Fruit fly (Drosophila melanogaster) whole organism, wandering third instar larva: ENCODE results near the gene CG13901.

Experiments
- CG32264 ChIP-seq: fragments of 200-800 bp; sonication (Bioruptor generic); optimal IDR thresholded peaks from 2 replicates; lab custom pipeline; 2016; ENCODE audit warnings: missing biosample characterization, missing genetic modification characterization
- CG9705 ChIP-seq: fragments of 200-800 bp; sonication (Bioruptor generic); optimal IDR thresholded peaks from 2 replicates; lab custom pipeline; 2018; ENCODE audit warnings: missing biosample characterization, mild to moderate bottlenecking, missing genetic modification characterization
- CrebA ChIP-seq: fragments of 200-800 bp; sonication (Bioruptor generic); optimal IDR thresholded peaks from 2 replicates; lab custom pipeline; 2016; ENCODE audit warnings: missing biosample characterization, mild to moderate bottlenecking, missing genetic modification characterization, borderline replicate concordance
- Dif ChIP-seq: fragments of 200-275, 200-300 bp; sonication (Bioruptor generic); optimal IDR thresholded peaks from 2 replicates; lab custom pipeline; 2018; ENCODE audit warnings: missing biosample characterization, missing genetic modification characterization; ENCODE audit not compliant: partially characterized antibody
- GATAd ChIP-seq: sonication (Bioruptor generic); optimal IDR thresholded peaks from 2 replicates; lab custom pipeline; 2016; ENCODE audit warnings: missing biosample characterization, missing genetic modification characterization
- HLH106 ChIP-seq: fragments of 200-800 bp; optimal IDR thresholded peaks from 3 replicates; lab custom pipeline; 2019; ENCODE audit warnings: missing biosample characterization, mild to moderate bottlenecking, missing genetic modification characterization, moderate library complexity
- Hnf4 ChIP-seq: fragments of 200-800 bp; sonication (Bioruptor generic); optimal IDR thresholded peaks from 2 replicates; lab custom pipeline; 2016; ENCODE audit warnings: missing biosample characterization, mild to moderate bottlenecking, missing genetic modification characterization
- Jra ChIP-seq: sonication (Bioruptor generic); optimal IDR thresholded peaks from 2 replicates; lab custom pipeline; 2016; ENCODE audit warnings: missing biosample characterization, missing genetic modification characterization
- Mio ChIP-seq: sonication (Bioruptor generic); optimal IDR thresholded peaks from 2 replicates; lab custom pipeline; 2016; ENCODE audit warnings: missing biosample characterization, missing genetic modification characterization
- N ChIP-seq: fragments of >200 bp; optimal IDR thresholded peaks from 2 replicates; lab custom pipeline; 2018; ENCODE audit warnings: missing biosample characterization, missing external identifiers, missing genetic modification characterization
- OdsH ChIP-seq: fragments of 200-800 bp; sonication (Bioruptor generic); optimal IDR thresholded peaks from 2 replicates; lab custom pipeline; 2016; ENCODE audit warnings: missing biosample characterization, mild to moderate bottlenecking, missing genetic modification characterization
- Rel ChIP-seq, 2 experiments: fragments of 200-800 bp; sonication (Bioruptor generic) in 1 of 2; optimal IDR thresholded peaks; 2 replicates in 1 of 2; 3 replicates in 1 of 2; lab custom pipeline; 2016 to 2019; ENCODE audit warnings: mild to moderate bottlenecking in 2 of 2, missing biosample characterization in 2 of 2, missing genetic modification characterization in 2 of 2, moderate library complexity in 1 of 2
- Sp1 ChIP-seq: fragments of 200-800 bp; sonication (Bioruptor generic); optimal IDR thresholded peaks from 3 replicates; lab custom pipeline; 2019; ENCODE audit warnings: missing biosample characterization, mild to moderate bottlenecking, missing genetic modification characterization, moderate library complexity
- Vsx2 ChIP-seq: fragments of 200-300, 225-300 bp; sonication (Bioruptor generic); optimal IDR thresholded peaks from 2 replicates; lab custom pipeline; 2018; ENCODE audit warnings: missing biosample characterization, missing genetic modification characterization; ENCODE audit not compliant: partially characterized antibody
- dl ChIP-seq, 2 experiments: fragments of 175-275, 200-275 bp in 1 of 2; fragments of 200-275 bp in 1 of 2; sonication (Bioruptor generic); optimal IDR thresholded peaks; lab custom pipeline; 2018; ENCODE audit warnings: mild to moderate bottlenecking in 2 of 2, missing biosample characterization in 2 of 2, missing genetic modification characterization in 2 of 2, moderate library complexity in 2 of 2; ENCODE audit not compliant: partially characterized antibody in 2 of 2, insufficient read depth in 1 of 2
- ey ChIP-seq: fragments of 200-800 bp; sonication (Bioruptor generic); optimal IDR thresholded peaks from 2 replicates; lab custom pipeline; 2016; ENCODE audit warnings: missing biosample characterization, missing genetic modification characterization
- foxo ChIP-seq, 2 experiments: fragments of 200-800 bp; sonication (Bioruptor generic); optimal IDR thresholded peaks; 2 replicates in 1 of 2; 3 replicates in 1 of 2; lab custom pipeline; 2016 to 2017; ENCODE audit warnings: missing biosample characterization in 2 of 2, missing genetic modification characterization in 2 of 2
- fru ChIP-seq: fragments of 200-800 bp; sonication (Bioruptor generic); optimal IDR thresholded peaks from 3 replicates; lab custom pipeline; 2016; ENCODE audit warnings: missing biosample characterization, mild to moderate bottlenecking, missing genetic modification characterization
- jim ChIP-seq: fragments of 175-275, 200-325 bp; sonication (Bioruptor generic); optimal IDR thresholded peaks from 2 replicates; lab custom pipeline; 2016; ENCODE audit warnings: missing biosample characterization, mild to moderate bottlenecking, missing genetic modification characterization
- lola ChIP-seq: fragments of >200 bp; optimal IDR thresholded peaks from 2 replicates; lab custom pipeline; 2017; ENCODE audit warnings: missing biosample characterization, missing genetic modification characterization
- pan ChIP-seq: fragments of >200 bp; optimal IDR thresholded peaks from 2 replicates; lab custom pipeline; 2017
- psq ChIP-seq: fragments of 200-800 bp; sonication (Bioruptor generic); optimal IDR thresholded peaks from 3 replicates; lab custom pipeline; 2017; ENCODE audit warnings: missing biosample characterization, mild to moderate bottlenecking, missing genetic modification characterization, moderate library complexity
- rgr ChIP-seq: fragments of 200-800 bp; sonication (Bioruptor generic); optimal IDR thresholded peaks from 3 replicates; lab custom pipeline; 2016; ENCODE audit warnings: missing biosample characterization, mild to moderate bottlenecking, missing genetic modification characterization
- sage ChIP-seq: fragments of 200-800 bp; sonication (Bioruptor generic); optimal IDR thresholded peaks from 2 replicates; lab custom pipeline; 2016; ENCODE audit warnings: missing biosample characterization, mild to moderate bottlenecking, missing genetic modification characterization
- sv ChIP-seq: fragments of 200-800 bp; sonication (Bioruptor generic); optimal IDR thresholded peaks from 3 replicates; lab custom pipeline; 2016; ENCODE audit warnings: missing biosample characterization, missing genetic modification characterization
- tai ChIP-seq: sonication (Bioruptor generic); optimal IDR thresholded peaks from 2 replicates; lab custom pipeline; 2016; ENCODE audit warnings: missing biosample characterization, missing genetic modification characterization
- usp ChIP-seq: fragments of >200 bp; optimal IDR thresholded peaks from 2 replicates; lab custom pipeline; 2017; ENCODE audit warnings: missing biosample characterization, missing genetic modification characterization
- woc ChIP-seq: sonication (Bioruptor generic); optimal IDR thresholded peaks from 2 replicates; lab custom pipeline; 2016; ENCODE audit warnings: missing biosample characterization, mild to moderate bottlenecking, missing genetic modification characterization

CG13901 gene

DNA sequence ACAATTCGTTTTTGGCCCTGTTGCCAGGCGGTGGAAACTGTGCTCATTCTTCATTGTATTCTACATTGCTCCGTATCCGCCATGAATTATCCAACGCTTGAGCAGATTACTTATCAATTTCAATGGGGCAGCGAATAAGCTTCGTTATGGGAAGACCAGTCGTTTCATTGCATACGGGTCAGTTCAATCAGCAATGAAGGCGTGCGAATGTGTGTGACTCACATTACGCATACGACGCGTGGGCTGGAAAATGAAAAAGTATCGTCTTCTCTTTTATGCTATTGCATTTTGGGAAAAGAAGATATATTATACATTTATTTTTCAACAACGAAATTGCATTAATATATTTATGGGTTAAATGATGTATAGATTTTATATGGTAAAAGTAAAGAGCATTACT lies 47.4 kb upstream of the CG13901 start:
- TF ChIP-seq Rel (GFP tag; optimal IDR thresholded peaks at IDR 0.05; lab: Kevin White, UChicago) (no peak), Rel (tag; optimal IDR thresholded peaks at IDR 0.05; lab: Kevin White, UChicago) (peak; percentile 14), sv (GFP tag; lab: Kevin White, UChicago) (no peak), HLH106 (tag; lab: Kevin White, UChicago) (no peak)

DNA sequence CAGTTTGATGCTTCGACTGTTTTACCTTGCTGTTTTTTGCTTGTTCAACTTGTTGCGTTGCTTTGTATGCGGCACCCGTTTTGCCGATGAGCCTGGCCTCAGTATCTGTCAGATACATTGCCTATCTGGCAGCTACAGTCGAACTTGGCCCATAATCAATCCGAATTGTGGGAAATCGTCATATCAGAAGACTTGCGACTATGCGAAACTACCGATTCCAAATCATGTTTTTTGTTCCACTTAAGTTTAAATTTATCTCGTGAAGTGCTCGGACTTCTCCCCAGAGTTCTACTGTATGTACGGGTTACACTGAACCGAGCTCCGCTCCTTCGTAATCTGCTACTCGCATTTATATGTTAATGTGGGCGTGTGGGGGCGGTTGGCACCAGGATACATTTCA lies 46.6 kb upstream of the CG13901 start:
- no peak for TF ChIP-seq Sp1 (GFP tag; lab: Kevin White, UChicago)
- TF ChIP-seq jim (GFP tag; lab: Kevin White, UChicago), result no peak
- no peak for TF ChIP-seq tai (GFP tag; lab: Kevin White, UChicago)
- TF ChIP-seq Vsx2 (GFP tag; lab: Kevin White, UChicago), result no peak
- TF ChIP-seq woc (GFP tag; lab: Kevin White, UChicago), result no peak
- no peak for TF ChIP-seq HLH106 (tag; lab: Kevin White, UChicago)
- no peak for TF ChIP-seq Mio (GFP tag; lab: Kevin White, UChicago)
- TF ChIP-seq GATAd (GFP tag; lab: Kevin White, UChicago), result no peak
- no peak for TF ChIP-seq pan (lab: Kevin White, UChicago)
- TF ChIP-seq Rel (GFP tag; optimal IDR thresholded peaks at IDR 0.05; lab: Kevin White, UChicago), result no peak
- no peak for TF ChIP-seq Rel (tag; optimal IDR thresholded peaks at IDR 0.05; lab: Kevin White, UChicago)

dm6 chr3L:883786-884185 lies 46.2 kb upstream of the CG13901 start:
- TF ChIP-seq ey (GFP tag; lab: Kevin White, UChicago) (no peak), lola (GFP tag; lab: Kevin White, UChicago) (no peak), CG9705 (GFP tag; lab: Kevin White, UChicago) (no peak), Rel (GFP tag; optimal IDR thresholded peaks at IDR 0.05; lab: Kevin White, UChicago) (no peak), Rel (tag; optimal IDR thresholded peaks at IDR 0.05; lab: Kevin White, UChicago) (no peak), psq (GFP tag; lab: Kevin White, UChicago) (no peak), rgr (GFP tag; lab: Kevin White, UChicago) (no peak), CrebA (GFP tag; lab: Kevin White, UChicago) (no peak), sv (GFP tag; lab: Kevin White, UChicago) (no peak), OdsH (GFP tag; lab: Kevin White, UChicago) (no peak), Jra (GFP tag; lab: Kevin White, UChicago) (no peak), usp (GFP tag; lab: Kevin White, UChicago) (no peak), HLH106 (tag; lab: Kevin White, UChicago) (no peak), Dif (GFP tag; lab: Kevin White, UChicago) (no peak)

dm6 chr3L:882892-883255 lies 45.3 kb upstream of the CG13901 start:
- TF ChIP-seq foxo (GFP tag; optimal IDR thresholded peaks at IDR 0.05; lab: Kevin White, UChicago), result no peak
- TF ChIP-seq Sp1 (GFP tag; lab: Kevin White, UChicago), result no peak
- no peak for TF ChIP-seq CG32264
- TF ChIP-seq fru (GFP tag; lab: Kevin White, UChicago), result no peak
- TF ChIP-seq GATAd (GFP tag; lab: Kevin White, UChicago), result no peak
- TF ChIP-seq N (GFP tag; lab: Kevin White, UChicago), result no peak
- TF ChIP-seq Hnf4 (GFP tag; lab: Kevin White, UChicago), result no peak
- TF ChIP-seq Rel (GFP tag; optimal IDR thresholded peaks at IDR 0.05; lab: Kevin White, UChicago), result no peak
- no peak for TF ChIP-seq Rel (tag; optimal IDR thresholded peaks at IDR 0.05; lab: Kevin White, UChicago)
- no peak for TF ChIP-seq Vsx2 (GFP tag; lab: Kevin White, UChicago)
- no peak for TF ChIP-seq HLH106 (tag; lab: Kevin White, UChicago)
- no peak for TF ChIP-seq Jra (GFP tag; lab: Kevin White, UChicago)
- TF ChIP-seq Mio (GFP tag; lab: Kevin White, UChicago), result no peak
- TF ChIP-seq pan (lab: Kevin White, UChicago), result no peak
- no peak for TF ChIP-seq dl (GFP tag; optimal IDR thresholded peaks at IDR 0.05; lab: Kevin White, UChicago; ENCODE audit: insufficient read depth in 1 of 2, partially characterized antibody in 2 of 2)
- TF ChIP-seq sage (GFP tag; lab: Kevin White, UChicago), result no peak
- no peak for TF ChIP-seq CrebA (GFP tag; lab: Kevin White, UChicago)

dm6 chr3L:882236-882891 lies 44.7 kb upstream of the CG13901 start:
- TF ChIP-seq CrebA (GFP tag; lab: Kevin White, UChicago) (no peak), HLH106 (tag; lab: Kevin White, UChicago) (no peak), Hnf4 (GFP tag; lab: Kevin White, UChicago) (no peak)
